Worm (Caenorhabditis elegans) whole organism, young adult: ENCODE data around the gene F46C3.2.

Source experiments
- B0336.3 ChIP-seq: fragments of 200-800 bp; sonication (Bioruptor generic); IDR thresholded peaks from 2 replicates; pipeline ENCODE4 v1.3.6; 2022; ENCODE audit warnings: missing genetic modification characterization, missing compliant biosample characterization
- D2030.7 ChIP-seq: fragments of 200-800 bp; sonication (Bioruptor generic); IDR thresholded peaks from 2 replicates; pipeline ENCODE4 v1.3.6; 2022; ENCODE audit warnings: missing genetic modification reagents, missing genetic modification characterization, missing compliant biosample characterization
- F22D6.2 ChIP-seq: sonication (generic microtip); optimal IDR thresholded peaks from 2 replicates; lab custom pipeline; 2016; ENCODE audit warnings: mild to moderate bottlenecking, missing genetic modification characterization, missing compliant biosample characterization
- F39B2.1 ChIP-seq: fragments of 200-800 bp; sonication (Bioruptor generic); IDR thresholded peaks from 2 replicates; pipeline ENCODE4 v1.3.6; 2022; ENCODE audit warnings: missing genetic modification reagents, missing genetic modification characterization, missing compliant biosample characterization
- F55B11.4 ChIP-seq: sonication (generic microtip); optimal IDR thresholded peaks from 2 replicates; lab custom pipeline; 2016; ENCODE audit warnings: missing compliant biosample characterization, missing genetic modification characterization, borderline replicate concordance; ENCODE audit not compliant: insufficient read depth
- F57A8.1 ChIP-seq: fragments of 200-800 bp; sonication (Bioruptor generic); optimal IDR thresholded peaks from 2 replicates; lab custom pipeline; 2018; ENCODE audit warnings: mild to moderate bottlenecking, missing genetic modification characterization, moderate library complexity, missing compliant biosample characterization
- K12H6.12 ChIP-seq: fragments of 200-800 bp; sonication (Bioruptor generic); optimal IDR thresholded peaks from 2 replicates; lab custom pipeline; 2018; ENCODE audit warnings: mild to moderate bottlenecking, missing genetic modification characterization, missing compliant biosample characterization
- T26A5.8 ChIP-seq: sonication (generic microtip); optimal IDR thresholded peaks from 2 replicates; lab custom pipeline; 2016; ENCODE audit warnings: missing genetic modification characterization, missing compliant biosample characterization
- ama-1 ChIP-seq, 3 experiments: fragments of 150-350 bp in 1 of 3; sonication (generic microtip) in 2 of 3; optimal IDR thresholded peaks; 2 replicates each; lab custom pipeline; 2014 to 2018; ENCODE audit warnings: missing biosample characterization in 2 of 3, missing genetic modification characterization in 2 of 3, missing genetic modification reagents in 2 of 3
- aptf-2 ChIP-seq: fragments of 200-800 bp; sonication (Bioruptor generic); conservative IDR thresholded peaks from 2 replicates; pipeline ENCODE4 v1.3.6; 2022; ENCODE audit warnings: missing genetic modification reagents, missing genetic modification characterization, missing compliant biosample characterization
- aptf-3 ChIP-seq: fragments of 200-800 bp; sonication (Bioruptor generic); IDR thresholded peaks from 2 replicates; pipeline ENCODE4 v1.3.6; 2022; ENCODE audit warnings: missing genetic modification characterization, missing compliant biosample characterization
- athp-1 ChIP-seq: sonication (generic microtip); optimal IDR thresholded peaks from 2 replicates; lab custom pipeline; 2017; ENCODE audit warnings: mild to moderate bottlenecking, missing genetic modification characterization, missing compliant biosample characterization
- attf-3 ChIP-seq: fragments of 200-800 bp; sonication (Bioruptor generic); conservative IDR thresholded peaks from 2 replicates; pipeline ENCODE4 v1.3.6; 2022; ENCODE audit warnings: missing genetic modification reagents, missing genetic modification characterization, missing compliant biosample characterization
- cebp-1 ChIP-seq, 2 experiments: fragments of 200-800 bp in 1 of 2; sonication (Bioruptor generic) in 1 of 2; sonication (generic microtip) in 1 of 2; IDR thresholded peaks in 1 of 2; optimal IDR thresholded peaks in 1 of 2; 2 replicates each; pipeline versions ENCODE4 v1.3.6 to Lab custom; 2017 to 2022; ENCODE audit warnings: missing compliant biosample characterization in 2 of 2, missing genetic modification characterization in 2 of 2, mild to moderate bottlenecking in 1 of 2, missing genetic modification reagents in 1 of 2, moderate library complexity in 1 of 2
- ceh-79 ChIP-seq: sonication (generic microtip); optimal IDR thresholded peaks from 2 replicates; lab custom pipeline; 2017; ENCODE audit warnings: mild to moderate bottlenecking, missing genetic modification characterization, missing compliant biosample characterization
- dox-1 ChIP-seq: fragments of 200-800 bp; sonication (Bioruptor generic); IDR thresholded peaks from 2 replicates; pipeline ENCODE4 v1.3.6; 2022; ENCODE audit warnings: missing genetic modification reagents, missing genetic modification characterization, missing compliant biosample characterization
- ets-4 ChIP-seq: fragments of 200-800 bp; sonication (Bioruptor generic); optimal IDR thresholded peaks from 2 replicates; lab custom pipeline; 2018; ENCODE audit warnings: mild to moderate bottlenecking, missing genetic modification characterization, missing compliant biosample characterization
- hlh-12 ChIP-seq: sonication (generic microtip); optimal IDR thresholded peaks from 2 replicates; lab custom pipeline; 2016; ENCODE audit warnings: missing genetic modification characterization, missing compliant biosample characterization
- hmg-1.2 ChIP-seq: fragments of 200-800 bp; sonication (Bioruptor generic); IDR thresholded peaks from 2 replicates; pipeline ENCODE4 v1.3.6; 2022; ENCODE audit warnings: missing genetic modification reagents, missing genetic modification characterization, missing compliant biosample characterization
- lag-1 ChIP-seq: fragments of 200-800 bp; sonication (Bioruptor generic); IDR thresholded peaks from 2 replicates; pipeline ENCODE4 v1.3.6; 2022; ENCODE audit warnings: missing genetic modification reagents, missing genetic modification characterization, missing compliant biosample characterization
- let-607 ChIP-seq, 2 experiments: fragments of 200-800 bp in 1 of 2; sonication (Bioruptor generic) in 1 of 2; sonication (generic microtip) in 1 of 2; optimal IDR thresholded peaks; 2 replicates each; lab custom pipeline; 2016 to 2018; ENCODE audit warnings: mild to moderate bottlenecking in 2 of 2, missing compliant biosample characterization in 2 of 2, missing genetic modification characterization in 2 of 2, moderate library complexity in 2 of 2, missing genotype in 1 of 2
- lir-1 ChIP-seq: fragments of 200-800 bp; sonication (Bioruptor generic); conservative IDR thresholded peaks from 2 replicates; pipeline ENCODE4 v1.3.6; 2022; ENCODE audit warnings: missing genetic modification reagents, missing genetic modification characterization, missing compliant biosample characterization
- madf-8 ChIP-seq: fragments of 200-800 bp; sonication (Bioruptor generic); conservative IDR thresholded peaks from 2 replicates; pipeline ENCODE4 v1.3.6; 2022; ENCODE audit warnings: missing genetic modification reagents, missing genetic modification characterization, missing compliant biosample characterization
- nfya-2 ChIP-seq: fragments of 200-800 bp; sonication (Bioruptor generic); IDR thresholded peaks from 2 replicates; pipeline ENCODE4 v1.3.6; 2022; ENCODE audit warnings: missing genetic modification reagents, missing genetic modification characterization, missing compliant biosample characterization
- nhr-179 ChIP-seq: sonication (generic microtip); optimal IDR thresholded peaks from 2 replicates; lab custom pipeline; 2016; ENCODE audit warnings: mild to moderate bottlenecking, missing genetic modification characterization, missing compliant biosample characterization
- nhr-80 ChIP-seq: sonication (generic microtip); optimal IDR thresholded peaks from 2 replicates; lab custom pipeline; 2016; ENCODE audit warnings: missing genetic modification characterization, missing compliant biosample characterization
- pbrm-1 ChIP-seq: fragments of 200-800 bp; sonication (Bioruptor generic); IDR thresholded peaks from 2 replicates; pipeline ENCODE4 v1.3.6; 2022; ENCODE audit warnings: missing genetic modification reagents, missing genetic modification characterization, missing compliant biosample characterization
- pha-4 ChIP-seq: fragments of 150-350 bp; sonication (generic microtip); optimal IDR thresholded peaks from 2 replicates; lab custom pipeline; 2014; ENCODE audit warnings: missing biosample characterization, missing genetic modification reagents, missing genetic modification characterization
- repo-1 ChIP-seq: sonication (generic microtip); optimal IDR thresholded peaks from 2 replicates; lab custom pipeline; 2017; ENCODE audit warnings: mild to moderate bottlenecking, missing genetic modification characterization, missing compliant biosample characterization
- sptf-2 ChIP-seq: fragments of 200-800 bp; sonication (Bioruptor generic); optimal IDR thresholded peaks from 2 replicates; lab custom pipeline; 2018; ENCODE audit warnings: mild to moderate bottlenecking, missing genetic modification characterization, missing compliant biosample characterization
- zim-3 ChIP-seq: sonication (generic microtip); optimal IDR thresholded peaks from 2 replicates; lab custom pipeline; 2017; ENCODE audit warnings: mild to moderate bottlenecking, missing genetic modification characterization, moderate library complexity, missing compliant biosample characterization
- ztf-3 ChIP-seq: fragments of 200-800 bp; sonication (Bioruptor generic); optimal IDR thresholded peaks from 2 replicates; lab custom pipeline; 2018; ENCODE audit warnings: mild to moderate bottlenecking, missing genetic modification characterization, missing compliant biosample characterization
- ztf-6 ChIP-seq: fragments of 200-800 bp; sonication (Bioruptor generic); IDR thresholded peaks from 2 replicates; pipeline ENCODE4 v1.3.6; 2022; ENCODE audit warnings: missing genetic modification reagents, missing genetic modification characterization, missing compliant biosample characterization

The F46C3.2 gene

ce11 chrX:11383359-11383758, 35.2 kb downstream of the F46C3.2 start:
- no peak for TF ChIP-seq repo-1 (tag; lab: Kevin White, UChicago)
- TF ChIP-seq ztf-3 = no peak
- TF ChIP-seq lir-1 (GFP tag; lab: Robert Waterston, UW) = no peak
- no peak for TF ChIP-seq ztf-6
- no peak for TF ChIP-seq pha-4 (tag; lab: Kevin White, UChicago)

- no peak for TF ChIP-seq F22D6.2 (tag; lab: Kevin White, UChicago)
- no peak for TF ChIP-seq F55B11.4 (tag; lab: Kevin White, UChicago)
- TF ChIP-seq zim-3 = no peak
- TF ChIP-seq hmg-1.2 (GFP tag; lab: Robert Waterston, UW) = no peak
- peak; percentile 40 for TF ChIP-seq K12H6.12
- peak; percentile 20 for TF ChIP-seq sptf-2 (GFP tag; lab: Kevin White, UChicago)
Measured at ce11 chrX:11379135-11379781, 39.3 kb downstream of the F46C3.2 start.

ce11 chrX:11377370-11377769, 41.2 kb downstream of the F46C3.2 start, which contains the start of gene tni-1:
Gene tni-1, minus strand, starts transcription at chrX:11377470.
- TF ChIP-seq hlh-12 (tag; lab: Kevin White, UChicago) (no peak), D2030.7 (GFP tag; lab: Robert Waterston, UW) (no peak)
- TF ChIP-seq, all 124 proteins: peak for 0

DNA sequence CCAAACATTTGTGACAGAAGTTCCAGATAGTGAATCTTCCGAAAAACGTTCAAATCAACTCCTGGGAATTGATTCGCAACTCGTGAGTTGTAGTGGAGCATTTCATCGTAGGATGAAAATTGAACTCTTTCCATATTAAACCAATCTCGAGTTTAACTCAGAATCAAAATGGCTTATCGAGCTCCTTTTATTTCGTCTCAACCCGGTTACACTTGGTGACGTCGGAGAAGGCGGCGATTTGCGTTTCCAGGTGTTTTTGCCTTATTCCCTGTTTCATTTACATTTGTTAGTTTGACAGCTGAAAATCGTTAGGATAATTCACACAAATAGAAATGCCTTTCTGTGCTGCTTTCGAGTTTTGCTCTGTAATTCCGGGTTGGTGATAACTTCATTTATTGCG, 43.1 kb downstream of the F46C3.2 start, which contains the start of gene F42E11.3:
Gene F42E11.3, minus strand, starts transcription at position 101 of the 400 bp plus-strand sequence.
- TF ChIP-seq F57A8.1 (no peak), T26A5.8 (tag; lab: Kevin White, UChicago) (no peak), attf-3 (GFP tag; lab: Robert Waterston, UW) (no peak), B0336.3 (GFP tag; lab: Robert Waterston, UW) (no peak), cebp-1 (GFP tag; IDR thresholded peaks at IDR 0.05; lab: Robert Waterston, UW) (no peak), cebp-1 (tag; optimal IDR thresholded peaks at IDR 0.05; lab: Kevin White, UChicago) (no peak), athp-1 (tag; lab: Kevin White, UChicago) (no peak), ets-4 (no peak), ceh-79 (tag; lab: Kevin White, UChicago) (no peak), hmg-1.2 (GFP tag; lab: Robert Waterston, UW) (no peak), dox-1 (GFP tag; lab: Robert Waterston, UW) (no peak), aptf-3 (no peak), aptf-2 (GFP tag; lab: Robert Waterston, UW) (no peak), nhr-179 (tag; lab: Kevin White, UChicago) (no peak), pbrm-1 (no peak), nfya-2 (no peak), lag-1 (GFP tag; lab: Robert Waterston, UW) (no peak), F39B2.1 (GFP tag; lab: Robert Waterston, UW) (no peak), madf-8 (GFP tag; lab: Robert Waterston, UW) (no peak), D2030.7 (GFP tag; lab: Robert Waterston, UW) (no peak)

DNA sequence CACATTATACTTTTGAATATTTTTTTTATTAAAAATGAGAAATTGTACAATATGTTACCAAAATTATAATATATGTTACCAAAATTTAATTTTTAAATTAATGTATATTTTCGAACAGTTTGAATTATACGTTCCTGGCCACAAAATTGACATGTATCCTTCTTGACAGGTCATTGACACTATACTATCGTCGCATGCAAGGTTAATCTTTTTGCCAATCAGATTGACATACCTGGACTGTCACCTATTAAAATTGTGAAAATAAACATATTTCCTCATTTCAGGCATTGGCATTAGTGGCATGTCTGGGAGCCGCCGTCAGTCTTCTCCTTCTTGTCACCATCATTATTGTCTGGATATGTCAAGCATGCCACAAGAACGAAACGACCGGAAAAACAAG, 48.5 kb downstream of the F46C3.2 start:
- TF ChIP-seq let-607 (tag; optimal IDR thresholded peaks at IDR 0.05; lab: Kevin White, UChicago) (peak in 1 of 2 experiments; percentile 39), ama-1 (optimal IDR thresholded peaks at IDR 0.05; lab: Kevin White, UChicago) (no peak), ama-1 (GFP tag; optimal IDR thresholded peaks at IDR 0.05; lab: Kevin White, UChicago) (no peak), nhr-80 (peak; percentile 55)
